Fruit fly (Drosophila melanogaster) whole organism, embryonic: ENCODE data around the gene CG34238.

ENCODE experiments used
- Atf6 ChIP-seq: fragments of 200-800 bp; sonication (Bioruptor generic); IDR thresholded peaks from 2 replicates; pipeline ENCODE4 v1.3.6; 2022; ENCODE audit warnings: missing biosample characterization, missing genetic modification characterization
- B-H1 ChIP-seq: fragments of 200-800 bp; sonication (Bioruptor generic); IDR thresholded peaks from 3 replicates; pipeline ENCODE4 v1.3.6; 2022; ENCODE audit warnings: missing biosample characterization, missing genetic modification characterization
- B-H2 ChIP-seq: fragments of 200-800 bp; sonication (Bioruptor generic); optimal IDR thresholded peaks from 2 replicates; lab custom pipeline; 2018; ENCODE audit warnings: missing biosample characterization, mild to moderate bottlenecking, missing genetic modification characterization
- CG11247 ChIP-seq: fragments of 200-800 bp; sonication (Bioruptor generic); IDR thresholded peaks from 2 replicates; pipeline ENCODE4 v1.3.6; 2022; ENCODE audit warnings: missing biosample characterization, missing genetic modification characterization
- CG11560 ChIP-seq: fragments of 200-800 bp; sonication (Bioruptor generic); IDR thresholded peaks from 3 replicates; pipeline ENCODE4 v1.3.6; 2022; ENCODE audit warnings: missing biosample characterization, missing genetic modification characterization
- CG12942 ChIP-seq: fragments of 200-800 bp; sonication (Bioruptor generic); optimal IDR thresholded peaks from 3 replicates; lab custom pipeline; 2016; ENCODE audit warnings: missing biosample characterization, missing genetic modification characterization
- CG13296 ChIP-seq: fragments of 200-800 bp; sonication (Bioruptor generic); optimal IDR thresholded peaks from 3 replicates; lab custom pipeline; 2018; ENCODE audit warnings: missing biosample characterization, mild to moderate bottlenecking, missing genetic modification characterization
- CG13424 ChIP-seq: fragments of 200-800 bp; sonication (Bioruptor generic); optimal IDR thresholded peaks from 2 replicates; lab custom pipeline; 2019; ENCODE audit warnings: missing biosample characterization, mild to moderate bottlenecking, missing genetic modification characterization, moderate library complexity
- CG14441 ChIP-seq: fragments of 200-800 bp; sonication (Bioruptor generic); IDR thresholded peaks from 2 replicates; pipeline ENCODE4 v1.3.6; 2022; ENCODE audit warnings: missing biosample characterization, missing genetic modification characterization
- CG14965 ChIP-seq: fragments of 200-800 bp; sonication (Bioruptor generic); optimal IDR thresholded peaks from 2 replicates; lab custom pipeline; 2016; ENCODE audit warnings: missing biosample characterization, missing genetic modification characterization, borderline replicate concordance
- CG18476 ChIP-seq: fragments of 200-800 bp; sonication (Bioruptor generic); optimal IDR thresholded peaks from 2 replicates; lab custom pipeline; 2016; ENCODE audit warnings: missing biosample characterization, mild to moderate bottlenecking, missing genetic modification characterization
- CG2889 ChIP-seq: fragments of 200-800 bp; sonication (Bioruptor generic); IDR thresholded peaks from 3 replicates; pipeline ENCODE4 v1.3.6; 2022; ENCODE audit warnings: missing biosample characterization, missing genetic modification characterization
- CG30403 ChIP-seq: fragments of 200-800 bp; sonication (Bioruptor generic); optimal IDR thresholded peaks from 3 replicates; lab custom pipeline; 2016; ENCODE audit warnings: missing biosample characterization, missing genetic modification characterization
- CG32532 ChIP-seq: fragments of 200-800 bp; sonication (Bioruptor generic); IDR thresholded peaks from 2 replicates; pipeline ENCODE4 v1.3.6; 2022; ENCODE audit warnings: missing biosample characterization, missing genetic modification characterization
- CG42726 ChIP-seq: fragments of 200-800 bp; sonication (Bioruptor generic); IDR thresholded peaks from 2 replicates; pipeline ENCODE4 v1.3.6; 2022; ENCODE audit warnings: missing biosample characterization, missing genetic modification characterization; ENCODE audit not compliant: partially characterized antibody
- CG4730 ChIP-seq: fragments of 200-800 bp; sonication (Bioruptor generic); IDR thresholded peaks from 2 replicates; pipeline ENCODE4 v1.3.6; 2022; ENCODE audit warnings: missing biosample characterization, missing genetic modification characterization
- CG5953 ChIP-seq: fragments of 200-800 bp; sonication (Bioruptor generic); IDR thresholded peaks from 2 replicates; pipeline ENCODE4 v1.3.6; 2022; ENCODE audit warnings: missing biosample characterization, missing genetic modification characterization
- CG6654 ChIP-seq: fragments of 200-800 bp; sonication (Bioruptor generic); optimal IDR thresholded peaks from 2 replicates; lab custom pipeline; 2017; ENCODE audit warnings: missing biosample characterization, mild to moderate bottlenecking, missing genetic modification characterization
- CG6683 ChIP-seq: fragments of 200-800 bp; sonication (Bioruptor generic); optimal IDR thresholded peaks from 2 replicates; lab custom pipeline; 2017; ENCODE audit warnings: missing biosample characterization, mild to moderate bottlenecking, missing genetic modification characterization, missing genetic modification reagents
- CG8290 ChIP-seq, 3 experiments: fragments of 200-800 bp; sonication (Bioruptor generic); optimal IDR thresholded peaks; 2 replicates each; lab custom pipeline; 2016 to 2019; ENCODE audit warnings: missing biosample characterization in 3 of 3, missing genetic modification characterization in 3 of 3, mild to moderate bottlenecking in 2 of 3, moderate library complexity in 1 of 3
- CG8359 ChIP-seq: fragments of 200-800 bp; sonication (Bioruptor generic); optimal IDR thresholded peaks from 2 replicates; lab custom pipeline; 2017; ENCODE audit warnings: missing biosample characterization, mild to moderate bottlenecking, missing genetic modification characterization, borderline replicate concordance
- CG8765 ChIP-seq: fragments of 200-800 bp; sonication (Bioruptor generic); IDR thresholded peaks from 2 replicates; pipeline ENCODE4 v1.3.6; 2022; ENCODE audit warnings: missing biosample characterization, missing genetic modification characterization
- CG9817 ChIP-seq: fragments of 200-800 bp; sonication (Bioruptor generic); optimal IDR thresholded peaks from 2 replicates; lab custom pipeline; 2018; ENCODE audit warnings: missing biosample characterization, mild to moderate bottlenecking, missing genetic modification characterization, moderate library complexity
- CkIIα-i1 ChIP-seq: fragments of 200-800 bp; sonication (Bioruptor generic); IDR thresholded peaks from 2 replicates; pipeline ENCODE4 v1.3.6; 2022; ENCODE audit warnings: missing biosample characterization, missing genetic modification characterization
- Doc2 ChIP-seq: fragments of 200-800 bp; sonication (Bioruptor generic); IDR thresholded peaks from 2 replicates; pipeline ENCODE4 v1.3.6; 2022; ENCODE audit warnings: missing biosample characterization, missing genetic modification characterization
- Doc3 ChIP-seq: fragments of 200-800 bp; sonication (Bioruptor generic); IDR thresholded peaks from 3 replicates; pipeline ENCODE4 v1.3.6; 2022; ENCODE audit warnings: missing biosample characterization, missing genetic modification characterization; ENCODE audit not compliant: partially characterized antibody
- HHEX ChIP-seq: fragments of 200-800 bp; sonication (Bioruptor generic); optimal IDR thresholded peaks from 3 replicates; lab custom pipeline; 2017; ENCODE audit warnings: missing biosample characterization, mild to moderate bottlenecking, missing genetic modification characterization, missing genetic modification reagents
- Hr39 ChIP-seq: fragments of >200 bp; optimal IDR thresholded peaks from 2 replicates; lab custom pipeline; 2017
- MTF-1 ChIP-seq: fragments of 200-800 bp; sonication (Bioruptor generic); optimal IDR thresholded peaks from 2 replicates; lab custom pipeline; 2018; ENCODE audit warnings: missing biosample characterization, mild to moderate bottlenecking, missing genetic modification characterization, borderline replicate concordance
- Mes4 ChIP-seq: fragments of 200-800 bp; sonication (Bioruptor generic); optimal IDR thresholded peaks from 2 replicates; lab custom pipeline; 2016; ENCODE audit warnings: missing biosample characterization, missing genetic modification characterization
- Oli ChIP-seq: fragments of 200-800 bp; sonication (Bioruptor generic); optimal IDR thresholded peaks from 2 replicates; lab custom pipeline; 2018; ENCODE audit warnings: missing biosample characterization, mild to moderate bottlenecking, missing genetic modification characterization, moderate library complexity
- Scr ChIP-seq: fragments of 200-800 bp; sonication (Bioruptor generic); IDR thresholded peaks from 2 replicates; pipeline ENCODE4 v1.3.6; 2022; ENCODE audit warnings: missing biosample characterization, missing genetic modification characterization; ENCODE audit not compliant: partially characterized antibody
- bcd ChIP-seq: fragments of 200-800 bp; sonication (Bioruptor generic); optimal IDR thresholded peaks from 2 replicates; lab custom pipeline; 2017; ENCODE audit warnings: missing biosample characterization, mild to moderate bottlenecking, missing genetic modification characterization
- cad ChIP-seq: fragments of >200 bp; optimal IDR thresholded peaks from 2 replicates; lab custom pipeline; 2017; ENCODE audit warnings: missing biosample characterization, missing genetic modification characterization
- cwo ChIP-seq: fragments of 200-800 bp; sonication (Bioruptor generic); optimal IDR thresholded peaks from 3 replicates; lab custom pipeline; 2017; ENCODE audit warnings: missing biosample characterization, missing genetic modification characterization, mild to moderate bottlenecking, moderate library complexity, missing genetic modification reagents
- danr ChIP-seq: fragments of 200-800 bp; sonication (Bioruptor generic); IDR thresholded peaks from 2 replicates; pipeline ENCODE4 v1.3.6; 2022; ENCODE audit warnings: missing biosample characterization, missing genetic modification characterization
- dpn ChIP-seq, 2 experiments: fragments of 200-800 bp; sonication (Bioruptor generic); optimal IDR thresholded peaks; 3 replicates each; lab custom pipeline; 2016; ENCODE audit warnings: missing biosample characterization in 2 of 2, missing genetic modification characterization in 2 of 2
- fd64A ChIP-seq: fragments of 200-800 bp; sonication (Bioruptor generic); optimal IDR thresholded peaks from 3 replicates; lab custom pipeline; 2018; ENCODE audit warnings: missing biosample characterization, mild to moderate bottlenecking, missing genetic modification characterization
- gsb-n ChIP-seq: fragments of 200-800 bp; sonication (Bioruptor generic); optimal IDR thresholded peaks from 3 replicates; lab custom pipeline; 2018; ENCODE audit warnings: missing biosample characterization, mild to moderate bottlenecking, missing genetic modification characterization
- inv ChIP-seq: fragments of 200-800 bp; sonication (Bioruptor generic); IDR thresholded peaks from 2 replicates; pipeline ENCODE4 v1.3.6; 2022; ENCODE audit warnings: missing biosample characterization, missing genetic modification characterization; ENCODE audit not compliant: partially characterized antibody
- kay ChIP-seq: fragments of 200-800 bp; sonication (Bioruptor generic); optimal IDR thresholded peaks from 2 replicates; lab custom pipeline; 2016; ENCODE audit warnings: missing biosample characterization, missing genetic modification characterization
- klu ChIP-seq: fragments of 200-800 bp; sonication (Bioruptor generic); IDR thresholded peaks from 2 replicates; pipeline ENCODE4 v1.3.6; 2022; ENCODE audit warnings: missing biosample characterization, missing genetic modification characterization
- lab ChIP-seq: fragments of 200-800 bp; sonication (Bioruptor generic); optimal IDR thresholded peaks from 3 replicates; lab custom pipeline; 2017; ENCODE audit warnings: missing biosample characterization, missing genetic modification characterization, mild to moderate bottlenecking, moderate library complexity, missing genetic modification reagents
- rib ChIP-seq: fragments of 200-800 bp; sonication (Bioruptor generic); IDR thresholded peaks from 2 replicates; pipeline ENCODE4 v1.3.6; 2022; ENCODE audit warnings: missing biosample characterization, missing genetic modification characterization
- sr ChIP-seq: fragments of 200-800 bp; sonication (Bioruptor generic); IDR thresholded peaks from 3 replicates; pipeline ENCODE4 v1.3.6; 2022; ENCODE audit warnings: missing biosample characterization, missing genetic modification characterization
- toy ChIP-seq: fragments of 200-800 bp; sonication (Bioruptor generic); IDR thresholded peaks from 2 replicates; pipeline ENCODE4 v1.3.6; 2022; ENCODE audit warnings: missing biosample characterization, missing genetic modification characterization
- trem ChIP-seq: fragments of 200-800 bp; optimal IDR thresholded peaks from 3 replicates; lab custom pipeline; 2019; ENCODE audit warnings: missing biosample characterization, mild to moderate bottlenecking, missing genetic modification characterization, moderate library complexity
- tx ChIP-seq: fragments of 200-800 bp; sonication (Bioruptor generic); optimal IDR thresholded peaks from 2 replicates; lab custom pipeline; 2016; ENCODE audit warnings: missing biosample characterization, missing genetic modification characterization
- wor ChIP-seq: fragments of 200-800 bp; sonication (Bioruptor generic); IDR thresholded peaks from 2 replicates; pipeline ENCODE4 v1.3.6; 2022; ENCODE audit warnings: missing biosample characterization, missing genetic modification characterization
- zfh2 ChIP-seq: fragments of 200-800 bp; sonication (Bioruptor generic); optimal IDR thresholded peaks from 2 replicates; lab custom pipeline; 2016; ENCODE audit warnings: missing biosample characterization, missing genetic modification characterization

CG34238 gene

DNA sequence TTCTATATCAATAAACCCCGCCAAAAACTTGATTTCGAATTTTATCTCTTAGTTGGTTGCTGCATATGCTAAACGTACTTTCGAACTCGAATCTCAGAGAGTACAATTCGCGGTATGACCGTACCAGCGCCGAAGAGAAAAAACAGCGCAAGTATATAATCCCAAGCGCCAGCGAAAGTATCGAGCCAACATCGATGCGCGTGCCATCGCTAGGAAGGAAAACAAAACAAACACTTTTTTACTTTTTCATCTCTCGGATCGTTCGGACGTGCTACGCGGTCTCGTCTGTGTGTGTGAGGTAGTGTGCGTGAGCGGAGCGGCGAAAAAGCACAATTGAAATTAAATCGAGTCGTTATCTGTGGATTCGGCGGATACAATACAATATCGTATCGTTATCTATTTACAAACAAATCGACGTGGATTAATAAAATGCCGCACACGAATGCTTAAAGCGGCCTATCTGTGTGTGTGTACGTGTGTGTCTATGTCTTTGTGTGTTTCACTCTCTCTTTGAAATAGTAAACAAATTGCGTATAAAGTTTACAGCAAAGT is 38.3 kb downstream of the CG34238 start, which contains the start of gene simj (continued):
- TF ChIP-seq CG8359 (peak; percentile 31), Hr39 (lab: Kevin White, UChicago) (no peak), lab (GFP tag; lab: Kevin White, UChicago) (peak; percentile 76), klu (no peak), CkIIα-i1 (no peak), sr (peak; percentile 27; the same call in 1 of the 3 replicates), Doc3 (peak; percentile 60), danr (no peak), CG8290 (GFP tag; optimal IDR thresholded peaks at IDR 0.05; lab: Kevin White, UChicago) (peak; percentile 64), CG8290 (tag; optimal IDR thresholded peaks at IDR 0.05; lab: Kevin White, UChicago) (peak in 1 of 2 experiments; percentile 87), CG14965 (no peak), cwo (GFP tag; lab: Kevin White, UChicago) (no peak), HHEX (peak; percentile 39), cad (no peak), Oli (tag; lab: Kevin White, UChicago) (no peak), rib (GFP tag; lab: Robert Waterston, UW) (peak; percentile 70; the same call in 1 of the 2 replicates), dpn (GFP tag; optimal IDR thresholded peaks at IDR 0.05; lab: Kevin White, UChicago) (peak; percentile 38 to 49), B-H2 (GFP tag; lab: Kevin White, UChicago) (peak; percentile 87), CG11560 (tag; lab: Robert Waterston, UW) (no peak), fd64A (GFP tag; lab: Kevin White, UChicago) (peak; percentile 50), CG6683 (GFP tag; lab: Kevin White, UChicago) (peak; percentile 35), CG12942 (GFP tag; lab: Kevin White, UChicago) (no peak), toy (GFP tag; lab: Robert Waterston, UW) (no peak), CG6654 (GFP tag; lab: Kevin White, UChicago) (no peak), Scr (GFP tag; lab: Robert Waterston, UW) (peak; percentile 87), Doc2 (GFP tag; lab: Robert Waterston, UW) (no peak), MTF-1 (GFP tag; lab: Kevin White, UChicago) (peak; percentile 58), CG18476 (no peak), CG42726 (GFP tag; lab: Robert Waterston, UW) (peak; percentile 94), wor (GFP tag; lab: Robert Waterston, UW) (no peak), CG32532 (GFP tag; lab: Robert Waterston, UW) (peak; percentile 66)

dm6 chr3L:10665433-10666150 is 39.3 kb downstream of the CG34238 start:
- TF ChIP-seq zfh2 (GFP tag; lab: Kevin White, UChicago): peak; percentile 64
- TF ChIP-seq CG32532 (GFP tag; lab: Robert Waterston, UW): peak; percentile 91
- TF ChIP-seq CG13296: peak; percentile 98
- peak; percentile 87 for TF ChIP-seq CG4730 (GFP tag; lab: Robert Waterston, UW)
- TF ChIP-seq inv: no peak
- TF ChIP-seq CG2889 (GFP tag; lab: Robert Waterston, UW): peak; percentile 84
- peak; percentile 85 for TF ChIP-seq kay (GFP tag; lab: Kevin White, UChicago)
- TF ChIP-seq tx (GFP tag; lab: Kevin White, UChicago): peak; percentile 67
- peak; percentile 81 for TF ChIP-seq CG8765
- TF ChIP-seq CG14441 (GFP tag; lab: Robert Waterston, UW): peak; percentile 85
- TF ChIP-seq Atf6 (GFP tag; lab: Robert Waterston, UW): peak; percentile 92
- peak; percentile 98 for TF ChIP-seq CG30403 (GFP tag; lab: Kevin White, UChicago)
- peak; percentile 99 for TF ChIP-seq CG13424 (tag; lab: Kevin White, UChicago)
- TF ChIP-seq bcd (GFP tag; lab: Kevin White, UChicago): peak; percentile 97
- peak; percentile 93 for TF ChIP-seq CG9817
- TF ChIP-seq Mes4 (GFP tag; lab: Kevin White, UChicago): peak; percentile 84
- TF ChIP-seq B-H1 (GFP tag; lab: Robert Waterston, UW): peak; percentile 89
- no peak; the same call in none of the 2 replicates for TF ChIP-seq CG11247
- peak; percentile 65 for TF ChIP-seq CG5953 (GFP tag; lab: Robert Waterston, UW)
- TF ChIP-seq gsb-n (tag; lab: Kevin White, UChicago): peak; percentile 98
- TF ChIP-seq trem (tag; lab: Kevin White, UChicago): peak; percentile 97
